Worm (Caenorhabditis elegans): ENCODE measurements around the gene ZC443.7.

DNA sequence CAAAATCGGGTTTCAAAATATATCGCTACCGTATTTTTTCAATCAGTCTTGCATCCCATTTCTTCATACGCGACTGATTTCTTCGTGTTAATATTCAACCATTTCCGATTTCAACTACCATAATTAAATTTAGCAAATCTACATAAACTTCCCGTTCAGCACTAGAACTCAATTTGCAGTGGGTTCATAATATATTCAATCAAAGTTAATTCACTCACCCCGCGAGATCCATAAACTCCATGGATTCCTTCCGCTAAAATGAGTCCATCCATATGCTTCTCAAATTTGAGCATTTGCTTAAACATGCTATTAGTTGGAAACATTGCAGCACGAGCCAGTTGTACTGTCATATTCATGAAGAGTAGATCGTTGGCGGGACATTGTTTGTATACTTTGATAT is 12.2 kb downstream of the ZC443.7 start:
- TF ChIP-seq nfya-1 (tag; optimal IDR thresholded peaks at IDR 0.05; ENCODE audit: insufficient read depth), result no peak
- no peak for TF ChIP-seq nhr-11 (tag; optimal IDR thresholded peaks at IDR 0.05)
- TF ChIP-seq elt-2 (tag; optimal IDR thresholded peaks at IDR 0.05), result no peak
- no peak for TF ChIP-seq ceh-82 (tag; optimal IDR thresholded peaks at IDR 0.05)
- no peak for TF ChIP-seq ceh-28 (tag; optimal IDR thresholded peaks at IDR 0.05)
- no peak for TF ChIP-seq skn-1 (tag; optimal IDR thresholded peaks at IDR 0.05)
- no peak for TF ChIP-seq hmg-11 (tag; optimal IDR thresholded peaks at IDR 0.05)
- no peak for TF ChIP-seq zag-1 (tag; optimal IDR thresholded peaks at IDR 0.05)
- TF ChIP-seq ama-1 (optimal IDR thresholded peaks at IDR 0.05), result no peak
- no peak for TF ChIP-seq nhr-237 (tag; optimal IDR thresholded peaks at IDR 0.05)
- TF ChIP-seq aly-2 (tag; optimal IDR thresholded peaks at IDR 0.05), result no peak
